Worm (Caenorhabditis elegans): Measurements from ENCODE around the gene kcnl-1.
A peak's percentile ranks its signal among the peaks of the same experiment; 100 is the strongest.

The kcnl-1 gene

ce11 chrV:19565082-19565481 lies at the start of gene kcnl-1:
Gene kcnl-1 (plus strand): TSS chrV:19565382.
- TF ChIP-seq madf-8 (GFP tag; conservative IDR thresholded peaks at IDR 0.05): no peak
- TF ChIP-seq mes-4 (tag; optimal IDR thresholded peaks at IDR 0.05): no peak
- TF ChIP-seq cebp-1 (GFP tag; IDR thresholded peaks at IDR 0.05): no peak
- TF ChIP-seq cebp-1 (tag; optimal IDR thresholded peaks at IDR 0.05): no peak
- no peak for TF ChIP-seq sptf-2 (GFP tag; optimal IDR thresholded peaks at IDR 0.05)
- TF ChIP-seq hsf-1 (GFP tag; IDR thresholded peaks at IDR 0.05): no peak
- TF ChIP-seq lin-54 (GFP tag; optimal IDR thresholded peaks at IDR 0.05): no peak
- TF ChIP-seq die-1 (tag; optimal IDR thresholded peaks at IDR 0.05): no peak

DNA sequence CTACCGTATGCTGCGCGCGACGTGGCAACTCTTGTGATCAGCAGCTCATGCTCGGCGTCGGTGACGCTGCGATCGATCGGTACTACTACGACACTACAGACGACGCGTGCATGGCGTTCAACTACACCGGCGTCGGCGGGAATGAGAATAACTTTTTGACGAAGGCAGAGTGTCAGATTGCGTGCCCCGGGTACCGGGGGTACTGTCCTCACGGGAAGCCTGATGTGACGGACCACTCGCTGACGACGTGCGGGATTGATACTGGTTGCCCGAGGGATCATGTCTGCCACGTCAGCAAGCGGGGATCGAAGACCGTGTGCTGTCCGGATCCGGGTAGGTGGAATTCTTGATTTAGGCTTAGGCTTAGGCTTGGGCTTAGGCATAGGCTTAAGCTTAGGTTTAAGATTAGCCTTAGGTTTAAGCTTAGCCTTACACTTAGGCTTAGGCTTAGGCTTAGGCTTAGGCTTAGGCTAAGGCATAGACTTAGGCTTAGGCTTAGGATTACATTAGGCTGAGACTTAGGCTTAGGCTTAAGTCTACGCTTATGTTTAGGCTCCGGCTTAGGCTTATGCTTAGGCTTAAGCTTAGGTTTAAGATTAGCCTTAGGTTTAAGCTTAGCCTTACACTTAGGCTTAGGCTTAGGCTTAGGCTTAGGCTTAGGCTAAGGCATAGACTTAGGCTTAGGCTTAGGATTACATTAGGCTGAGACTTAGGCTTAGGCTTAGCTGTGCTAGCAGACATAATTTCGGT lies 47.4 kb upstream of the kcnl-1 start:
- TF ChIP-seq dox-1 (GFP tag; IDR thresholded peaks at IDR 0.05) (0 out of 2 replicates have a peak, but pooled peaks have one; percentile 19), zfh-2 (GFP tag; conservative IDR thresholded peaks at IDR 0.05) (peak; percentile 56; the same call in 1 of the 2 replicates)

ce11 chrV:19518468-19519168 lies 46.6 kb upstream of the kcnl-1 start:
- TF ChIP-seq repo-1 (tag; optimal IDR thresholded peaks at IDR 0.05) (no peak), nhr-80 (tag; optimal IDR thresholded peaks at IDR 0.05) (peak; percentile 28)

DNA sequence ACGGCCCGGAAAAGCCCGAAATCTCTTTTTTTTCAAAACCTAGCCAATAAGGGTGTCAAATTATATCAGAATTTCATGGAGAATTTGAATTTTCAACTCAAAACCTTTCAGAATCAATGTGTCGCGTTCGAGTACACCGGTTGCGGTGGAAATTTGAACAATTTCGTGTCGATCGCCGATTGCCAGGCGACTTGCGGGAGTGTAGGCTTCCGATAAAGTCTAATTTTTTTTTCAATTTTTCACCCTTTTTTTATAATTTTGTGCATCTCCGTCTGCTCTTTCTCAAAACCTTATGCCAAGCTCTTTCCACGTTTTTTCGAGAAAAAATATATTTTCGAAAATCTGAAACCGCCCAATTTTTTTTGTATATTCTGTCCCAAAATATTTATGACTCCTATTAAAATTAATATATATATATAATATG lies 45.7 kb upstream of the kcnl-1 start:
- no peak for TF ChIP-seq tbx-9 (tag; optimal IDR thresholded peaks at IDR 0.05; ENCODE audit: borderline replicate concordance)
- TF ChIP-seq dpff-1 (tag; optimal IDR thresholded peaks at IDR 0.05): peak; percentile 5
- TF ChIP-seq hsf-1 (GFP tag; IDR thresholded peaks at IDR 0.05): no peak
- TF ChIP-seq ztf-26 (tag; optimal IDR thresholded peaks at IDR 0.05): peak; percentile 88
- peak; percentile 78 for TF ChIP-seq nfyb-1 (GFP tag; IDR thresholded peaks at IDR 0.05)
- TF ChIP-seq sdz-38 (tag; optimal IDR thresholded peaks at IDR 0.05): no peak
- peak; percentile 57 for TF ChIP-seq atf-7 (tag; optimal IDR thresholded peaks at IDR 0.05)
- no peak for TF ChIP-seq mel-28 (tag; optimal IDR thresholded peaks at IDR 0.05; ENCODE audit: borderline replicate concordance)
- peak; percentile 32; the same call in 1 of the 2 replicates for TF ChIP-seq C06A6.2 (GFP tag; conservative IDR thresholded peaks at IDR 0.05)
- TF ChIP-seq ceh-79 (tag; optimal IDR thresholded peaks at IDR 0.05): no peak
- no peak for TF ChIP-seq ets-4 (GFP tag; optimal IDR thresholded peaks at IDR 0.05)
- TF ChIP-seq K12H6.12 (tag; optimal IDR thresholded peaks at IDR 0.05): peak; percentile 10
- no peak for TF ChIP-seq F39B2.1 (GFP tag; IDR thresholded peaks at IDR 0.05)
- no peak for TF ChIP-seq cebp-2 (GFP tag; IDR thresholded peaks at IDR 0.05)
- no peak for TF ChIP-seq him-1 (tag; optimal IDR thresholded peaks at IDR 0.05)
- no peak for TF ChIP-seq Y95B8A.8 (GFP tag; IDR thresholded peaks at IDR 0.05)
- TF ChIP-seq D2030.7 (GFP tag; IDR thresholded peaks at IDR 0.05): no peak
- no peak for TF ChIP-seq fkh-3 (tag; optimal IDR thresholded peaks at IDR 0.05)
- TF ChIP-seq pha-4 (tag; optimal IDR thresholded peaks at IDR 0.05): no peak
- TF ChIP-seq snpc-3.4 (tag; optimal IDR thresholded peaks at IDR 0.05): no peak
- peak in 1 of 3 experiments; percentile 45 for TF ChIP-seq lin-35 (GFP tag; optimal IDR thresholded peaks at IDR 0.05)
- TF ChIP-seq let-526 (GFP tag; IDR thresholded peaks at IDR 0.05): no peak
- no peak for TF ChIP-seq ztf-6 (GFP tag; IDR thresholded peaks at IDR 0.05)
- no peak for TF ChIP-seq ccch-3 (GFP tag; optimal IDR thresholded peaks at IDR 0.05)
- no peak for TF ChIP-seq attf-6 (GFP tag; IDR thresholded peaks at IDR 0.05)
- no peak for TF ChIP-seq cebp-1 (GFP tag; IDR thresholded peaks at IDR 0.05)
- peak; percentile 53 for TF ChIP-seq cebp-1 (tag; optimal IDR thresholded peaks at IDR 0.05)
- TF ChIP-seq egl-18 (GFP tag; IDR thresholded peaks at IDR 0.05): no peak
- no peak for TF ChIP-seq hrde-1 (tag; optimal IDR thresholded peaks at IDR 0.05; ENCODE audit: borderline replicate concordance)
- no peak for TF ChIP-seq lsy-27 (tag; optimal IDR thresholded peaks at IDR 0.05; ENCODE audit: borderline replicate concordance, insufficient read depth)
- TF ChIP-seq ama-1 (optimal IDR thresholded peaks at IDR 0.05): peak; percentile 37
- TF ChIP-seq ama-1 (GFP tag; optimal IDR thresholded peaks at IDR 0.05): no peak
- no peak for TF ChIP-seq Y67H2A.10 (GFP tag; conservative IDR thresholded peaks at IDR 0.05)
